Worm (Caenorhabditis elegans) whole organism, young adult: Measurements from ENCODE around the gene egas-4.

Experiments
- C17E4.6 ChIP-seq: fragments of 200-800 bp; sonication (Bioruptor generic); IDR thresholded peaks from 2 replicates; pipeline ENCODE4 v1.3.6; 2022; ENCODE audit warnings: missing genetic modification reagents, missing genetic modification characterization, missing compliant biosample characterization
- F22D6.2 ChIP-seq: sonication (generic microtip); optimal IDR thresholded peaks from 2 replicates; lab custom pipeline; 2016; ENCODE audit warnings: mild to moderate bottlenecking, missing genetic modification characterization, missing compliant biosample characterization
- F55B11.4 ChIP-seq: sonication (generic microtip); optimal IDR thresholded peaks from 2 replicates; lab custom pipeline; 2016; ENCODE audit warnings: missing compliant biosample characterization, missing genetic modification characterization, borderline replicate concordance; ENCODE audit not compliant: insufficient read depth
- K11D2.4 ChIP-seq: fragments of 200-800 bp; sonication (Bioruptor generic); IDR thresholded peaks from 2 replicates; pipeline ENCODE4 v1.3.6; 2022; ENCODE audit warnings: missing genetic modification reagents, missing genetic modification characterization, missing compliant biosample characterization
- K12H6.12 ChIP-seq: fragments of 200-800 bp; sonication (Bioruptor generic); optimal IDR thresholded peaks from 2 replicates; lab custom pipeline; 2018; ENCODE audit warnings: mild to moderate bottlenecking, missing genetic modification characterization, missing compliant biosample characterization
- Y53G8AR.9 ChIP-seq: fragments of 200-800 bp; sonication (Bioruptor generic); conservative IDR thresholded peaks from 2 replicates; pipeline ENCODE4 v1.3.6; 2022; ENCODE audit warnings: missing genetic modification reagents, missing genetic modification characterization, missing compliant biosample characterization
- Y56A3A.18 ChIP-seq: fragments of 200-800 bp; sonication (Bioruptor generic); IDR thresholded peaks from 2 replicates; pipeline ENCODE4 v1.3.6; 2022; ENCODE audit warnings: missing genetic modification reagents, missing genetic modification characterization, missing compliant biosample characterization
- Y79H2A.3 ChIP-seq: fragments of 200-800 bp; sonication (Bioruptor generic); conservative IDR thresholded peaks from 2 replicates; pipeline ENCODE4 v1.3.6; 2022; ENCODE audit warnings: missing genetic modification reagents, missing genetic modification characterization, missing compliant biosample characterization
- akir-1 ChIP-seq: fragments of 200-800 bp; sonication (Bioruptor generic); optimal IDR thresholded peaks from 2 replicates; lab custom pipeline; 2018; ENCODE audit warnings: mild to moderate bottlenecking, missing genetic modification characterization, moderate library complexity, missing compliant biosample characterization
- athp-1 ChIP-seq: sonication (generic microtip); optimal IDR thresholded peaks from 2 replicates; lab custom pipeline; 2017; ENCODE audit warnings: mild to moderate bottlenecking, missing genetic modification characterization, missing compliant biosample characterization
- attf-3 ChIP-seq: fragments of 200-800 bp; sonication (Bioruptor generic); conservative IDR thresholded peaks from 2 replicates; pipeline ENCODE4 v1.3.6; 2022; ENCODE audit warnings: missing genetic modification reagents, missing genetic modification characterization, missing compliant biosample characterization
- attf-5 ChIP-seq: fragments of 200-800 bp; sonication (Bioruptor generic); optimal IDR thresholded peaks from 2 replicates; lab custom pipeline; 2018; ENCODE audit warnings: mild to moderate bottlenecking, missing genetic modification characterization, missing compliant biosample characterization
- attf-6 ChIP-seq: fragments of 200-800 bp; sonication (Bioruptor generic); IDR thresholded peaks from 2 replicates; pipeline ENCODE4 v1.3.6; 2022; ENCODE audit warnings: missing genetic modification reagents, missing genetic modification characterization, missing compliant biosample characterization
- cebp-1 ChIP-seq, 2 experiments: fragments of 200-800 bp in 1 of 2; sonication (Bioruptor generic) in 1 of 2; sonication (generic microtip) in 1 of 2; IDR thresholded peaks in 1 of 2; optimal IDR thresholded peaks in 1 of 2; 2 replicates each; pipeline versions ENCODE4 v1.3.6 to Lab custom; 2017 to 2022; ENCODE audit warnings: missing compliant biosample characterization in 2 of 2, missing genetic modification characterization in 2 of 2, mild to moderate bottlenecking in 1 of 2, missing genetic modification reagents in 1 of 2, moderate library complexity in 1 of 2
- cebp-2 ChIP-seq: fragments of 200-800 bp; sonication (Bioruptor generic); IDR thresholded peaks from 2 replicates; pipeline ENCODE4 v1.3.6; 2022; ENCODE audit warnings: missing genetic modification characterization, missing compliant biosample characterization
- ceh-27 ChIP-seq: fragments of 200-800 bp; sonication (Bioruptor generic); optimal IDR thresholded peaks from 2 replicates; lab custom pipeline; 2018; ENCODE audit warnings: mild to moderate bottlenecking, missing genetic modification characterization, moderate library complexity, missing compliant biosample characterization
- ceh-40 ChIP-seq: fragments of 200-800 bp; sonication (Bioruptor generic); IDR thresholded peaks from 2 replicates; pipeline ENCODE4 v1.3.6; 2022; ENCODE audit warnings: missing genetic modification characterization, missing compliant biosample characterization
- ceh-58 ChIP-seq: fragments of 200-800 bp; sonication (Bioruptor generic); IDR thresholded peaks from 2 replicates; pipeline ENCODE4 v1.3.6; 2022; ENCODE audit warnings: missing genetic modification characterization, missing compliant biosample characterization
- ceh-91 ChIP-seq: fragments of 200-800 bp; sonication (Bioruptor generic); IDR thresholded peaks from 2 replicates; pipeline ENCODE4 v1.3.6; 2022; ENCODE audit warnings: missing genetic modification reagents, missing genetic modification characterization, missing compliant biosample characterization
- chd-7 ChIP-seq: sonication (generic microtip); optimal IDR thresholded peaks from 2 replicates; lab custom pipeline; 2016; ENCODE audit warnings: mild to moderate bottlenecking, missing genetic modification characterization, moderate library complexity, missing compliant biosample characterization
- die-1 ChIP-seq: sonication (generic microtip); optimal IDR thresholded peaks from 2 replicates; lab custom pipeline; 2016; ENCODE audit warnings: missing genotype, mild to moderate bottlenecking, missing genetic modification characterization, missing compliant biosample characterization
- dpff-1 ChIP-seq: sonication (generic microtip); optimal IDR thresholded peaks from 2 replicates; lab custom pipeline; 2017; ENCODE audit warnings: mild to moderate bottlenecking, missing genetic modification characterization, missing compliant biosample characterization
- efl-1 ChIP-seq: fragments of 150-350 bp; optimal IDR thresholded peaks from 2 replicates; lab custom pipeline; 2014; ENCODE audit warnings: missing biosample characterization, missing genetic modification reagents, missing genetic modification characterization
- ets-4 ChIP-seq: fragments of 200-800 bp; sonication (Bioruptor generic); optimal IDR thresholded peaks from 2 replicates; lab custom pipeline; 2018; ENCODE audit warnings: mild to moderate bottlenecking, missing genetic modification characterization, missing compliant biosample characterization
- him-1 ChIP-seq: sonication (generic microtip); optimal IDR thresholded peaks from 2 replicates; lab custom pipeline; 2016; ENCODE audit warnings: missing genotype, missing genetic modification reagents, missing genetic modification characterization, missing compliant biosample characterization
- hlh-12 ChIP-seq: sonication (generic microtip); optimal IDR thresholded peaks from 2 replicates; lab custom pipeline; 2016; ENCODE audit warnings: missing genetic modification characterization, missing compliant biosample characterization
- let-607 ChIP-seq, 2 experiments: fragments of 200-800 bp in 1 of 2; sonication (Bioruptor generic) in 1 of 2; sonication (generic microtip) in 1 of 2; optimal IDR thresholded peaks; 2 replicates each; lab custom pipeline; 2016 to 2018; ENCODE audit warnings: mild to moderate bottlenecking in 2 of 2, missing compliant biosample characterization in 2 of 2, missing genetic modification characterization in 2 of 2, moderate library complexity in 2 of 2, missing genotype in 1 of 2
- lin-26 ChIP-seq: fragments of 200-800 bp; sonication (Bioruptor generic); IDR thresholded peaks from 2 replicates; pipeline ENCODE4 v1.3.6; 2022; ENCODE audit warnings: missing genetic modification reagents, missing genetic modification characterization, missing compliant biosample characterization
- lin-40 ChIP-seq: sonication (generic microtip); optimal IDR thresholded peaks from 2 replicates; lab custom pipeline; 2016; ENCODE audit warnings: missing genetic modification characterization, mild to moderate bottlenecking, missing compliant biosample characterization, missing genotype, missing genetic modification reagents
- lir-1 ChIP-seq: fragments of 200-800 bp; sonication (Bioruptor generic); conservative IDR thresholded peaks from 2 replicates; pipeline ENCODE4 v1.3.6; 2022; ENCODE audit warnings: missing genetic modification reagents, missing genetic modification characterization, missing compliant biosample characterization
- lsl-1 ChIP-seq: fragments of 200-800 bp; sonication (Bioruptor generic); optimal IDR thresholded peaks from 2 replicates; lab custom pipeline; 2018; ENCODE audit warnings: mild to moderate bottlenecking, missing genetic modification characterization, moderate library complexity, missing compliant biosample characterization
- madf-3 ChIP-seq: fragments of 200-800 bp; sonication (Bioruptor generic); IDR thresholded peaks from 2 replicates; pipeline ENCODE4 v1.3.6; 2022; ENCODE audit warnings: missing genetic modification reagents, missing genetic modification characterization, missing compliant biosample characterization
- madf-6 ChIP-seq: fragments of 200-800 bp; sonication (Bioruptor generic); IDR thresholded peaks from 2 replicates; pipeline ENCODE4 v1.3.6; 2022; ENCODE audit warnings: missing genetic modification reagents, missing genetic modification characterization, missing compliant biosample characterization
- mcd-1 ChIP-seq: fragments of 200-800 bp; sonication (Bioruptor generic); IDR thresholded peaks from 2 replicates; pipeline ENCODE4 v1.3.6; 2022; ENCODE audit warnings: missing genetic modification reagents, missing genetic modification characterization, missing compliant biosample characterization
- snpc-1.1 ChIP-seq: sonication (generic microtip); optimal IDR thresholded peaks from 2 replicates; lab custom pipeline; 2017; ENCODE audit warnings: missing genetic modification characterization, mild to moderate bottlenecking, missing compliant biosample characterization, antibody characterized with exemption, moderate library complexity, missing genotype, missing genetic modification reagents; ENCODE audit not compliant: insufficient read depth
- tbp1 ChIP-seq: fragments of 200-800 bp; sonication (Bioruptor generic); optimal IDR thresholded peaks from 2 replicates; lab custom pipeline; 2018; ENCODE audit warnings: mild to moderate bottlenecking, missing genetic modification characterization, missing compliant biosample characterization
- unc-62 ChIP-seq: fragments of 150-350 bp; optimal IDR thresholded peaks from 2 replicates; lab custom pipeline; 2014; ENCODE audit warnings: missing biosample characterization, missing genetic modification reagents, missing genetic modification characterization
- zim-3 ChIP-seq: sonication (generic microtip); optimal IDR thresholded peaks from 2 replicates; lab custom pipeline; 2017; ENCODE audit warnings: mild to moderate bottlenecking, missing genetic modification characterization, moderate library complexity, missing compliant biosample characterization
- ztf-22 ChIP-seq: fragments of 200-800 bp; sonication (Bioruptor generic); optimal IDR thresholded peaks from 2 replicates; lab custom pipeline; 2018; ENCODE audit warnings: mild to moderate bottlenecking, missing genetic modification characterization, moderate library complexity, missing compliant biosample characterization
- ztf-26 ChIP-seq: sonication (generic microtip); optimal IDR thresholded peaks from 2 replicates; lab custom pipeline; 2017; ENCODE audit warnings: missing genetic modification characterization, missing compliant biosample characterization

egas-4 gene

DNA sequence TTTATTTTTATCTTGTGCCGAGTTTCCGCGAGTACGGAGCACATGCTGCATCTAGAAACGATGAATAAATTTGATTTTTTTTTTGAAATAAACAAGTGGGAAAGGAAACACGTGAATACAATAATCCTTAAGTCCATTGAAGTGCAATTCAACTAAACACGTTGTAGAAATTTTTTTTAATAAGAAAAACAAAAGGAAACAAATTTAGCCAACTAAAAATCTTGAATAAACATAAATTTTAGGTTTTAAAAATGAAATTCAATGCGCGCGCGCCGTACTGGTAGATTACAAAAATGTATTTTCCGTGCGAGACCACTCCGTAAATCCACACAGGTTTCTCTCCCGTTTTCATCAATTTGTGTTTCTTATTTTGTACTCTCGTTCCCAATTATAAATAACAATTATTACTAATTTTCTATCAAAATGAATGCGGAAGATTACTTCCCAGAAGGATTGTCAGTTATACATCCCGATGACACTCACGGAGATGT is 24.4 kb downstream of the egas-4 start, which contains the start of the genes plk-3 and F55G1.6 (continued):
- no peak for TF ChIP-seq Y56A3A.18
- TF ChIP-seq ztf-22 (GFP tag; lab: Kevin White, UChicago), result no peak
- TF ChIP-seq die-1, result no peak
- no peak for TF ChIP-seq unc-62 (GFP tag; lab: Kevin White, UChicago)
- TF ChIP-seq ceh-27, result no peak
- no peak for TF ChIP-seq attf-3 (GFP tag; lab: Robert Waterston, UW)
- TF ChIP-seq cebp-2 (GFP tag; lab: Robert Waterston, UW), result no peak
- no peak for TF ChIP-seq let-607 (tag; optimal IDR thresholded peaks at IDR 0.05; lab: Kevin White, UChicago)
- no peak for TF ChIP-seq lin-40 (tag; lab: Kevin White, UChicago)
- no peak for TF ChIP-seq C17E4.6 (GFP tag; lab: Robert Waterston, UW)
- TF ChIP-seq ztf-26, result no peak
- no peak for TF ChIP-seq cebp-1 (GFP tag; IDR thresholded peaks at IDR 0.05; lab: Robert Waterston, UW)
- no peak for TF ChIP-seq cebp-1 (tag; optimal IDR thresholded peaks at IDR 0.05; lab: Kevin White, UChicago)
- TF ChIP-seq F55B11.4 (tag; lab: Kevin White, UChicago), result no peak
- TF ChIP-seq efl-1 (GFP tag; lab: Kevin White, UChicago), result peak; percentile 94
- TF ChIP-seq Y79H2A.3, result no peak
- no peak for TF ChIP-seq K11D2.4 (GFP tag; lab: Robert Waterston, UW)
- no peak for TF ChIP-seq dpff-1 (tag; lab: Kevin White, UChicago)
- TF ChIP-seq akir-1 (GFP tag; lab: Kevin White, UChicago), result no peak
- peak; percentile 10 for TF ChIP-seq tbp1 (GFP tag; lab: Kevin White, UChicago)
- peak; percentile 80 for TF ChIP-seq lsl-1 (GFP tag; lab: Kevin White, UChicago)
- TF ChIP-seq madf-6, result peak; percentile 91
- TF ChIP-seq athp-1 (tag; lab: Kevin White, UChicago), result no peak
- TF ChIP-seq attf-5 (GFP tag; lab: Kevin White, UChicago), result no peak
- no peak for TF ChIP-seq K12H6.12
- no peak for TF ChIP-seq lin-26
- TF ChIP-seq F22D6.2, result no peak
- TF ChIP-seq ceh-91, result peak; percentile 73
- TF ChIP-seq zim-3 (tag; lab: Kevin White, UChicago), result no peak
- no peak for TF ChIP-seq lir-1 (GFP tag; lab: Robert Waterston, UW)
- TF ChIP-seq snpc-1.1 (tag; lab: Kevin White, UChicago), result no peak
- TF ChIP-seq chd-7 (tag; lab: Kevin White, UChicago), result no peak
- TF ChIP-seq hlh-12 (tag; lab: Kevin White, UChicago), result no peak

ce11 chrIV:7469782-7470413 is 27.8 kb downstream of the egas-4 start, which contains the start of gene F55G1.7:
TSS of gene F55G1.7 (minus strand) at chrIV:7469832.
- TF ChIP-seq madf-6, result no peak
- no peak for TF ChIP-seq tbp1 (GFP tag; lab: Kevin White, UChicago)
- no peak for TF ChIP-seq mcd-1 (GFP tag; lab: Robert Waterston, UW)
- TF ChIP-seq ceh-40 (GFP tag; lab: Robert Waterston, UW), result no peak
- TF ChIP-seq him-1 (tag; lab: Kevin White, UChicago), result no peak
- TF ChIP-seq attf-6 (GFP tag; lab: Robert Waterston, UW), result no peak
- TF ChIP-seq madf-3 (GFP tag; lab: Robert Waterston, UW), result no peak
- no peak for TF ChIP-seq ceh-27
- TF ChIP-seq lsl-1 (GFP tag; lab: Kevin White, UChicago), result no peak
- TF ChIP-seq ets-4 (GFP tag; lab: Kevin White, UChicago), result no peak
- TF ChIP-seq Y53G8AR.9, result no peak
- TF ChIP-seq ceh-58, result no peak
